Fruit fly (Drosophila melanogaster) whole organism, wandering third instar larva: Measurements from ENCODE around the gene CG12099.

Experiments
- Abd-B ChIP-seq: fragments of >200 bp; optimal IDR thresholded peaks from 2 replicates; lab custom pipeline; 2017; ENCODE audit warnings: missing biosample characterization, missing genetic modification characterization
- CG32264 ChIP-seq: fragments of 200-800 bp; sonication (Bioruptor generic); optimal IDR thresholded peaks from 2 replicates; lab custom pipeline; 2016; ENCODE audit warnings: missing biosample characterization, missing genetic modification characterization
- CrebA ChIP-seq: fragments of 200-800 bp; sonication (Bioruptor generic); optimal IDR thresholded peaks from 2 replicates; lab custom pipeline; 2016; ENCODE audit warnings: missing biosample characterization, mild to moderate bottlenecking, missing genetic modification characterization, borderline replicate concordance
- Dfd ChIP-seq: fragments of >200 bp; optimal IDR thresholded peaks from 2 replicates; lab custom pipeline; 2017; ENCODE audit warnings: missing biosample characterization, missing genetic modification characterization
- Dif ChIP-seq: fragments of 200-275, 200-300 bp; sonication (Bioruptor generic); optimal IDR thresholded peaks from 2 replicates; lab custom pipeline; 2018; ENCODE audit warnings: missing biosample characterization, missing genetic modification characterization; ENCODE audit not compliant: partially characterized antibody
- GATAd ChIP-seq: sonication (Bioruptor generic); optimal IDR thresholded peaks from 2 replicates; lab custom pipeline; 2016; ENCODE audit warnings: missing biosample characterization, missing genetic modification characterization
- HLH106 ChIP-seq: fragments of 200-800 bp; optimal IDR thresholded peaks from 3 replicates; lab custom pipeline; 2019; ENCODE audit warnings: missing biosample characterization, mild to moderate bottlenecking, missing genetic modification characterization, moderate library complexity
- Hr83 ChIP-seq: fragments of 200-300 bp; sonication (Bioruptor generic); optimal IDR thresholded peaks from 2 replicates; lab custom pipeline; 2016; ENCODE audit warnings: missing biosample characterization, mild to moderate bottlenecking, missing genetic modification characterization, moderate library complexity; ENCODE audit not compliant: poor library complexity, severe bottlenecking
- Jra ChIP-seq: sonication (Bioruptor generic); optimal IDR thresholded peaks from 2 replicates; lab custom pipeline; 2016; ENCODE audit warnings: missing biosample characterization, missing genetic modification characterization
- Mio ChIP-seq: sonication (Bioruptor generic); optimal IDR thresholded peaks from 2 replicates; lab custom pipeline; 2016; ENCODE audit warnings: missing biosample characterization, missing genetic modification characterization
- Myc ChIP-seq: fragments of >200 bp; optimal IDR thresholded peaks from 2 replicates; lab custom pipeline; 2017
- OdsH ChIP-seq: fragments of 200-800 bp; sonication (Bioruptor generic); optimal IDR thresholded peaks from 2 replicates; lab custom pipeline; 2016; ENCODE audit warnings: missing biosample characterization, mild to moderate bottlenecking, missing genetic modification characterization
- Rel ChIP-seq, 2 experiments: fragments of 200-800 bp; sonication (Bioruptor generic) in 1 of 2; optimal IDR thresholded peaks; 2 replicates in 1 of 2; 3 replicates in 1 of 2; lab custom pipeline; 2016 to 2019; ENCODE audit warnings: mild to moderate bottlenecking in 2 of 2, missing biosample characterization in 2 of 2, missing genetic modification characterization in 2 of 2, moderate library complexity in 1 of 2
- Sp1 ChIP-seq: fragments of 200-800 bp; sonication (Bioruptor generic); optimal IDR thresholded peaks from 3 replicates; lab custom pipeline; 2019; ENCODE audit warnings: missing biosample characterization, mild to moderate bottlenecking, missing genetic modification characterization, moderate library complexity
- Vsx2 ChIP-seq: fragments of 200-300, 225-300 bp; sonication (Bioruptor generic); optimal IDR thresholded peaks from 2 replicates; lab custom pipeline; 2018; ENCODE audit warnings: missing biosample characterization, missing genetic modification characterization; ENCODE audit not compliant: partially characterized antibody
- br ChIP-seq: fragments of 200-800 bp; sonication (Bioruptor generic); optimal IDR thresholded peaks from 2 replicates; lab custom pipeline; 2016; ENCODE audit warnings: missing biosample characterization, missing genetic modification characterization
- brk ChIP-seq: fragments of 200-800 bp; sonication (Bioruptor generic); optimal IDR thresholded peaks from 2 replicates; lab custom pipeline; 2016; ENCODE audit warnings: missing biosample characterization, mild to moderate bottlenecking, missing genetic modification characterization
- dl ChIP-seq, 2 experiments: fragments of 175-275, 200-275 bp in 1 of 2; fragments of 200-275 bp in 1 of 2; sonication (Bioruptor generic); optimal IDR thresholded peaks; lab custom pipeline; 2018; ENCODE audit warnings: mild to moderate bottlenecking in 2 of 2, missing biosample characterization in 2 of 2, missing genetic modification characterization in 2 of 2, moderate library complexity in 2 of 2; ENCODE audit not compliant: partially characterized antibody in 2 of 2, insufficient read depth in 1 of 2
- dmrt93B ChIP-seq: fragments of 200-800 bp; sonication (Bioruptor generic); optimal IDR thresholded peaks from 2 replicates; lab custom pipeline; 2018; ENCODE audit warnings: missing biosample characterization, mild to moderate bottlenecking, missing genetic modification characterization
- dsf ChIP-seq: sonication (Bioruptor generic); optimal IDR thresholded peaks from 2 replicates; lab custom pipeline; 2016; ENCODE audit warnings: missing biosample characterization, missing genetic modification characterization, borderline replicate concordance
- ey ChIP-seq: fragments of 200-800 bp; sonication (Bioruptor generic); optimal IDR thresholded peaks from 2 replicates; lab custom pipeline; 2016; ENCODE audit warnings: missing biosample characterization, missing genetic modification characterization
- fru ChIP-seq: fragments of 200-800 bp; sonication (Bioruptor generic); optimal IDR thresholded peaks from 3 replicates; lab custom pipeline; 2016; ENCODE audit warnings: missing biosample characterization, mild to moderate bottlenecking, missing genetic modification characterization
- h ChIP-seq: fragments of 200-800 bp; sonication (Bioruptor generic); optimal IDR thresholded peaks from 3 replicates; lab custom pipeline; 2016; ENCODE audit warnings: missing biosample characterization, mild to moderate bottlenecking, missing genetic modification characterization
- jim ChIP-seq: fragments of 175-275, 200-325 bp; sonication (Bioruptor generic); optimal IDR thresholded peaks from 2 replicates; lab custom pipeline; 2016; ENCODE audit warnings: missing biosample characterization, mild to moderate bottlenecking, missing genetic modification characterization
- lola ChIP-seq: fragments of >200 bp; optimal IDR thresholded peaks from 2 replicates; lab custom pipeline; 2017; ENCODE audit warnings: missing biosample characterization, missing genetic modification characterization
- pan ChIP-seq: fragments of >200 bp; optimal IDR thresholded peaks from 2 replicates; lab custom pipeline; 2017
- psq ChIP-seq: fragments of 200-800 bp; sonication (Bioruptor generic); optimal IDR thresholded peaks from 3 replicates; lab custom pipeline; 2017; ENCODE audit warnings: missing biosample characterization, mild to moderate bottlenecking, missing genetic modification characterization, moderate library complexity
- rgr ChIP-seq: fragments of 200-800 bp; sonication (Bioruptor generic); optimal IDR thresholded peaks from 3 replicates; lab custom pipeline; 2016; ENCODE audit warnings: missing biosample characterization, mild to moderate bottlenecking, missing genetic modification characterization
- tai ChIP-seq: sonication (Bioruptor generic); optimal IDR thresholded peaks from 2 replicates; lab custom pipeline; 2016; ENCODE audit warnings: missing biosample characterization, missing genetic modification characterization
- usp ChIP-seq: fragments of >200 bp; optimal IDR thresholded peaks from 2 replicates; lab custom pipeline; 2017; ENCODE audit warnings: missing biosample characterization, missing genetic modification characterization
- woc ChIP-seq: sonication (Bioruptor generic); optimal IDR thresholded peaks from 2 replicates; lab custom pipeline; 2016; ENCODE audit warnings: missing biosample characterization, mild to moderate bottlenecking, missing genetic modification characterization

The CG12099 gene

DNA sequence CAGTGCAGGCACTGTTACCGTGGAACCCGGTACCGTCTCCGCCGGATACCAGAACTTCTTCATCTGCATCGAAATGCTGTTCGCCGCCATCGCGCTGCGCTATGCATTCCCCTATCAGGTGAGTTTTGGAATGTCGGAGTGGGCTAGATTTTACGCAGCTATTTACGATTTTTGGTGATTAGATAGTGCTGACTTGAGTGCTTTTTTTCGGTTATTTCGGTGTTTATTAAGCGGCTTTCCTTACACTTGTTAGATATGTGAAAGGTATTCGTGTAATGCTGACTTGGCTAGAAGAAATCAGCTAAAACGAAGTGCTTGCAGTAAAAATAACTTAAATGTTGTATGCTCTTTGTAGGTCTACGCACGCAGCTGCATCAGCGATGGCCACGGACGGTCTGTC lies 14.9 kb upstream of the CG12099 start:
- TF ChIP-seq dl (GFP tag; optimal IDR thresholded peaks at IDR 0.05; lab: Kevin White, UChicago; ENCODE audit: insufficient read depth in 1 of 2, partially characterized antibody in 2 of 2): no peak
- no peak for TF ChIP-seq br (GFP tag; lab: Kevin White, UChicago)
- TF ChIP-seq Myc (lab: Kevin White, UChicago): no peak
- no peak for TF ChIP-seq usp (GFP tag; lab: Kevin White, UChicago)
- TF ChIP-seq woc (GFP tag; lab: Kevin White, UChicago): no peak
- TF ChIP-seq jim (GFP tag; lab: Kevin White, UChicago): no peak
- TF ChIP-seq Dfd (GFP tag; lab: Kevin White, UChicago): no peak
- no peak for TF ChIP-seq ey (GFP tag; lab: Kevin White, UChicago)
- TF ChIP-seq psq: no peak
- TF ChIP-seq Dif (GFP tag; lab: Kevin White, UChicago): no peak
- TF ChIP-seq Vsx2: no peak
- TF ChIP-seq dmrt93B (GFP tag; lab: Kevin White, UChicago): no peak
- TF ChIP-seq tai (GFP tag; lab: Kevin White, UChicago): no peak
- no peak for TF ChIP-seq h (GFP tag; lab: Kevin White, UChicago)
- no peak for TF ChIP-seq dsf (GFP tag; lab: Kevin White, UChicago)

DNA sequence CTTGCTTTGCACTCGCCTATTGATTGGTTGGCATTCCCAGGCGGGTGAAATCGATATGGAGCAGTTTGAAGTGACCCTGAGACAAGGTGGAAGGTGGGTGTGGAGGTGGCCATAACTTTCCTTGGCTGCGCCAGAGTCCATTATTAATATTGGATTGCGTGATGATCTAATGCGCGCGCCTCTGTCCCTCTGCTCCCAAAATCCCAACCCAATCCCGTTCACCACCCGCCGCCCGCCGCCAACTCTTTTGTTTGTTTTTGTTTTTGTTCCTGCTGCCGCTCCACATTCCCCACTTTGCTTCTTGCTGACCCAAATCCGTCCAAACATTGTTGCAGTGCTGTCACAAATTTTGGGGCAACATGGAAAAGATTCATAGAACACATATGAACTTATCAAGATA lies 12.8 kb upstream of the CG12099 start:
- TF ChIP-seq Myc (lab: Kevin White, UChicago): no peak
- TF ChIP-seq psq: no peak
- TF ChIP-seq tai (GFP tag; lab: Kevin White, UChicago): no peak
- no peak for TF ChIP-seq GATAd (GFP tag; lab: Kevin White, UChicago)
- TF ChIP-seq brk (GFP tag; lab: Kevin White, UChicago): no peak
- no peak for TF ChIP-seq CG32264 (GFP tag; lab: Kevin White, UChicago)
- no peak for TF ChIP-seq rgr (GFP tag; lab: Kevin White, UChicago)
- no peak for TF ChIP-seq br (GFP tag; lab: Kevin White, UChicago)
- TF ChIP-seq CrebA (GFP tag; lab: Kevin White, UChicago): no peak
- TF ChIP-seq Abd-B (GFP tag; lab: Kevin White, UChicago): no peak
- TF ChIP-seq pan (lab: Kevin White, UChicago): no peak

DNA sequence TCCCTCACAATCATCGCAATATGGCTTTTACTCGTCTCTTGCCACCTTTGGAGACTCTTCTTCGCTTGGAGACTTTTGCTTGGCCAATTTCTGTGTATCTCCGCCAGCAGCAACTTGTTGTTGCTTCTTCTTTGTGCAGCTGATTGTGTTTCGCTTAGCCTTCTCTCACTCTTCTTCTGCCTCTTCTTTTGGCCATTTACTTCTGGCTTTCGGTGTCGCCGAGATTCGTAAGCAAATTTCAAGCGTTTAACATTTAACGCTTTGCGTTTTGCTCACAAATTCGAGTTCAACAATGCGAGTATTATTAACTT lies 11.6 kb upstream of the CG12099 start:
- TF ChIP-seq psq: peak; percentile 88
- TF ChIP-seq usp (GFP tag; lab: Kevin White, UChicago): no peak

DNA sequence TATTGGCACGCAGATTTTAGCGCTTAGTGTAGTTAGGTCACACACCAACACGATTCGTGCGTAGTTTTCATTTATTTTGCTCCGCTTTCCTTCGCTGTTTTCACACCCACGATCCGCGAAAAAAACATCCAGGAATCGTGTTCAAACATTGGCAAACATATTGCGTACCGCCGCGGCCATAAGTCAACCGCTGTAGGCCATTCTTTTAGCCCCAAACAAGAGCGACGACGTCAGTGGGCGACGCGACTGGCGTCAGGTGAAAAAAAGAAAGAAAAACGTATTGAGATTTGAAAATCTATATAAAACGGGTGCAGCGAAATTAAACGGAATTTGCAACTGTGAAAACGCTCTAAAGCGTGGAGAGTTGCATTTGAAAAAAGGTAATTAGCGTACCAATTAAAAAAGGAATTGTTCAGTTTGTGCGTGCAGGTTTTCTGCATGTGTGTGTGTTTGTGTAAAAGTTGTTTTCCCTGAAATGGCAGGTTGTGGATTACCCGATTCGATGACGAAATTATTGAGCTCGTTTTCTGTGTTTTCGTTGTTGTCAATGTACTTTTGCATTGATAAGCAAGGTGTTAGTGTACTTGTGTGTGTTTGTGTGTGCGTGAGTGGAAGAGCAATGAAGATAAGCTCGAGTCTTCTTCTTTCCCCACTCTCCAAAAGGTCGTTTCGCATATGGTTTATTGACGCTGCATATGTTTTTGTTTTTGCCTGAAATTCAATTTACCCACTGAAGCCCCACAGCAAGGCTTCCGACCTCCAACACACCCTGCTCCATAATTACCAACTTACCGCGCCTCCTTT lies 11.1 kb upstream of the CG12099 start, which contains the start of gene Tmep:
TSS of gene Tmep (plus strand) at position 20 of the 804 bp plus-strand sequence.
- TF ChIP-seq HLH106 (tag; lab: Kevin White, UChicago): no peak
- TF ChIP-seq pan (lab: Kevin White, UChicago): no peak
- no peak for TF ChIP-seq dsf (GFP tag; lab: Kevin White, UChicago)
- TF ChIP-seq Hr83 (GFP tag; lab: Kevin White, UChicago): peak; percentile 19
- no peak for TF ChIP-seq jim (GFP tag; lab: Kevin White, UChicago)
- TF ChIP-seq psq: no peak
- no peak for TF ChIP-seq Rel (GFP tag; optimal IDR thresholded peaks at IDR 0.05; lab: Kevin White, UChicago)
- TF ChIP-seq Rel (tag; optimal IDR thresholded peaks at IDR 0.05; lab: Kevin White, UChicago): peak; percentile 85
- no peak for TF ChIP-seq Jra (GFP tag; lab: Kevin White, UChicago)
- peak; percentile 22 for TF ChIP-seq Sp1
- TF ChIP-seq Vsx2: no peak
- TF ChIP-seq Mio (GFP tag; lab: Kevin White, UChicago): no peak
- no peak for TF ChIP-seq Dfd (GFP tag; lab: Kevin White, UChicago)
- TF ChIP-seq Myc (lab: Kevin White, UChicago): peak; percentile 15
- TF ChIP-seq CG32264 (GFP tag; lab: Kevin White, UChicago): no peak
- TF ChIP-seq lola (GFP tag; lab: Kevin White, UChicago): no peak
- peak; percentile 30 for TF ChIP-seq OdsH (GFP tag; lab: Kevin White, UChicago)
- TF ChIP-seq fru (GFP tag; lab: Kevin White, UChicago): peak; percentile 7
- TF ChIP-seq Abd-B (GFP tag; lab: Kevin White, UChicago): no peak
